Worm (Caenorhabditis elegans): Measurements from ENCODE around the gene frpr-8.

- no peak for TF ChIP-seq tbx-7 (tag; optimal IDR thresholded peaks at IDR 0.05)
- no peak for TF ChIP-seq ama-1 (optimal IDR thresholded peaks at IDR 0.05)
- no peak for TF ChIP-seq pqm-1 (tag; optimal IDR thresholded peaks at IDR 0.05)
- TF ChIP-seq madf-2 (tag; optimal IDR thresholded peaks at IDR 0.05), result no peak
- TF ChIP-seq ceh-9 (tag; optimal IDR thresholded peaks at IDR 0.05), result no peak
- TF ChIP-seq nfya-1 (tag; optimal IDR thresholded peaks at IDR 0.05), result no peak
- TF ChIP-seq fkh-10 (GFP tag; optimal IDR thresholded peaks at IDR 0.05), result no peak
- no peak for TF ChIP-seq pha-2 (tag; optimal IDR thresholded peaks at IDR 0.05)
- TF ChIP-seq C38D4.7 (GFP tag; optimal IDR thresholded peaks at IDR 0.05), result no peak
- TF ChIP-seq C08G9.2 (tag; optimal IDR thresholded peaks at IDR 0.05), result no peak
- no peak for TF ChIP-seq elt-2 (tag; optimal IDR thresholded peaks at IDR 0.05)
- TF ChIP-seq ceh-6 (GFP tag; optimal IDR thresholded peaks at IDR 0.05), result no peak
Observed at ce11 chrX:8708053-8708452, 10.4 kb downstream of the frpr-8 start, which contains the start of gene F53A9.3.

Measured in whole organism, late embryonic.